Worm (Caenorhabditis elegans): ENCODE results near the gene C26E6.12.

DNA sequence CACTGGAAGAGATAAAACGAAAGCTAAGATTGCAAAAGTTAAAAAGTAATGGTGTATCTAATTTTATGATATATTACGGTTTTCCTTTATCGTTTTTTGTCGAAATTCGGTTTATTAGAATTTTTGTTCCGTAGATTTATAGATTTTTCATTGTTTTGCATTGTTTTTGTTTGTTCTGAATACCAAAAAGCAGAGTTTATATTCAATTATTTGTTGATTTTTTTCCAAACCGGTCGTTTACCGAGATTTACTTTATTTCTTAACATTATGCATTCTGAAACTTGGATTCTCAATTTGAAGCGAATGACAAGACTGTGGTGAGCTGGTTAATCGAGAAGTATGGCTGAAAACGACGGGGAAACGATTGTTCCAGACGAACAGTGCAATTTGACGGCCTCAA is 5.0 kb upstream of the C26E6.12 start, which contains the start of gene fsn-1:
- TF ChIP-seq W03F9.2 (tag; optimal IDR thresholded peaks at IDR 0.05): no peak
- no peak for TF ChIP-seq him-1 (tag; optimal IDR thresholded peaks at IDR 0.05)
- TF ChIP-seq dao-5 (tag; optimal IDR thresholded peaks at IDR 0.05): no peak

Measured in whole organism, L4/young adult.